Fruit fly (Drosophila melanogaster) whole organism, adult: ENCODE results near the gene Tom20.

Experiments
- CG11617 ChIP-seq: fragments of 200-800 bp; sonication (Bioruptor generic); optimal IDR thresholded peaks from 2 replicates; lab custom pipeline; 2017; ENCODE audit warnings: mild to moderate bottlenecking, missing biosample characterization, missing genetic modification reagents, missing genetic modification characterization
- CG12768 ChIP-seq: fragments of 200-800 bp; sonication (Bioruptor generic); optimal IDR thresholded peaks from 2 replicates; lab custom pipeline; 2017; ENCODE audit warnings: missing biosample characterization, missing genetic modification characterization, mild to moderate bottlenecking, moderate library complexity, missing genetic modification reagents
- CG14711 ChIP-seq: fragments of 200-800 bp; sonication (Bioruptor generic); optimal IDR thresholded peaks from 2 replicates; lab custom pipeline; 2018; ENCODE audit warnings: missing biosample characterization, mild to moderate bottlenecking, missing genetic modification characterization, moderate library complexity
- CG33017 ChIP-seq: fragments of 200-800 bp; sonication (Bioruptor generic); optimal IDR thresholded peaks from 2 replicates; lab custom pipeline; 2018; ENCODE audit warnings: missing biosample characterization, mild to moderate bottlenecking, missing genetic modification characterization, moderate library complexity
- CG5204 ChIP-seq: fragments of 200-800 bp; sonication (Bioruptor generic); optimal IDR thresholded peaks from 2 replicates; lab custom pipeline; 2016; ENCODE audit warnings: missing biosample characterization, missing genetic modification characterization
- CG7101 ChIP-seq: fragments of 200-800 bp; sonication (Bioruptor generic); optimal IDR thresholded peaks from 2 replicates; lab custom pipeline; 2018; ENCODE audit warnings: missing biosample characterization, mild to moderate bottlenecking, missing genetic modification characterization, moderate library complexity
- Clk ChIP-seq: fragments of 200-800 bp; sonication (Bioruptor generic); optimal IDR thresholded peaks from 2 replicates; lab custom pipeline; 2017; ENCODE audit warnings: missing biosample characterization, missing genetic modification characterization
- bab1 ChIP-seq: fragments of 200-800 bp; sonication (Bioruptor generic); optimal IDR thresholded peaks from 3 replicates; lab custom pipeline; 2019; ENCODE audit warnings: missing biosample characterization, mild to moderate bottlenecking, missing genetic modification characterization, moderate library complexity
- cic ChIP-seq: fragments of 200-800 bp; sonication (Bioruptor generic); optimal IDR thresholded peaks from 2 replicates; lab custom pipeline; 2017; ENCODE audit warnings: missing biosample characterization, mild to moderate bottlenecking, missing genetic modification characterization, moderate library complexity
- cnc ChIP-seq, 2 experiments: fragments of >200 bp; optimal IDR thresholded peaks; 2 replicates each; lab custom pipeline; 2017
- kay ChIP-seq: fragments of 200-800 bp; sonication (Bioruptor generic); peaks from one replicate; lab custom pipeline; 2016; ENCODE audit warnings: missing biosample characterization, missing genetic modification characterization, borderline replicate concordance
- ovo ChIP-seq: fragments of 200-800 bp; sonication (Bioruptor generic); optimal IDR thresholded peaks from 2 replicates; lab custom pipeline; 2016; ENCODE audit warnings: missing biosample characterization, missing genetic modification characterization
- pad ChIP-seq: fragments of 200-800 bp; sonication (Bioruptor generic); optimal IDR thresholded peaks from 3 replicates; lab custom pipeline; 2017; ENCODE audit warnings: missing biosample characterization, missing genetic modification characterization, mild to moderate bottlenecking, moderate library complexity, missing genetic modification reagents
- tj ChIP-seq: fragments of 200-800 bp; sonication (Bioruptor generic); optimal IDR thresholded peaks from 3 replicates; lab custom pipeline; 2017; ENCODE audit warnings: missing biosample characterization, mild to moderate bottlenecking, missing genetic modification characterization, moderate library complexity

DNA sequence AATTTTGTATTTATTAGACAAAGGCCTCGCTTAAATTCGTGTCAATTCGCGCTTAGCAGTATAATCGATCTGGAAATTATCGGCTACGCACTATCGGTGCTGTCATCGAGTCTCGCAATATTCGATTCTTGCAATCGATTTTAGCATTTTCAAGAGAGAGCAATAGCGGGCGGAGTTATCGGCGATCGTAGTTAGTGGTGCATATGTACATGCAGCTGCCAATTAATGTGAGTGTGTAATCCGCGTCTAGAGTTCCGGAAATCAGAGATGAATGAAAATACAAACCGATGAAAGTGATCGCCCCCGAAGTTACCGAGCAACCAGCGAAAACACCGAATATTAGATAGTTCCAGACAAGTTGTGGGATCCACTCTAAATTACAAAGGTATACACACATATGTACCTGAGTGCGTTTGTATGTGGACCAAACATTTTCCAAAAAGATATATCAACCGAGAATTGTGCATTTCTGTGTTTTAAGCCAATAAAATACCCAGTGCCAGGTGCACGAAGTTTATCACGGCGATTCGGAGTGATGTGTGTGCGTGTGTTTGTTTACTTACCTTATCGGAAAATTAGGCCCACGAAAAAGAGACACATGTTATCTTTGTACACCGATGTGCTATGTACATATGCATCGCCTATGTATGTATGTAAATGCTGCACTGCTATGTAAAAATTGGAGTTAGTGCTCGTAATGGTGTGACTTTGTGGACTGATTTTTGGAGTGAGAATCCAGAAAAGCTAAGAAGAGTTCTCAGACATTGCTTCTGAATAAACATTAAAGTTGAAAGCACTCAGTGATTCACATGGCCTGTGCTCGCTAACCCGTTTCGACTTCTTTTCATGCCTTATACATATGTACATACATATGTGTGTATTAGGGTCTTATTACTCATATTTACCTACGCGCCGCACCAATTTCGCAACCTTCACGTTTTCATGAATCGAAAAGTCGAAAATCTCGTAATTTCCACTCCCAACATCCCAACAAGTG, 6.1 kb downstream of the Tom20 start:
- TF ChIP-seq CG7101: no peak
- TF ChIP-seq pad (GFP tag; lab: Kevin White, UChicago): no peak
- no peak for TF ChIP-seq cnc (optimal IDR thresholded peaks at IDR 0.05; lab: Kevin White, UChicago)
- no peak for TF ChIP-seq CG5204 (GFP tag; lab: Kevin White, UChicago)
- TF ChIP-seq kay (GFP tag; lab: Kevin White, UChicago): no peak
- no peak for TF ChIP-seq CG12768 (GFP tag; lab: Kevin White, UChicago)
- no peak for TF ChIP-seq cic
- no peak for TF ChIP-seq CG33017 (tag; lab: Kevin White, UChicago)
- no peak for TF ChIP-seq Clk (GFP tag; lab: Kevin White, UChicago)
- TF ChIP-seq tj (GFP tag; lab: Kevin White, UChicago): peak; percentile 14
- no peak for TF ChIP-seq CG14711 (tag; lab: Kevin White, UChicago)
- TF ChIP-seq ovo: no peak
- TF ChIP-seq bab1 (GFP tag; lab: Kevin White, UChicago): peak; percentile 32
- TF ChIP-seq CG11617 (GFP tag; lab: Kevin White, UChicago): no peak
